Worm (Caenorhabditis elegans): ENCODE data around the gene popl-5.

Gene popl-5

DNA sequence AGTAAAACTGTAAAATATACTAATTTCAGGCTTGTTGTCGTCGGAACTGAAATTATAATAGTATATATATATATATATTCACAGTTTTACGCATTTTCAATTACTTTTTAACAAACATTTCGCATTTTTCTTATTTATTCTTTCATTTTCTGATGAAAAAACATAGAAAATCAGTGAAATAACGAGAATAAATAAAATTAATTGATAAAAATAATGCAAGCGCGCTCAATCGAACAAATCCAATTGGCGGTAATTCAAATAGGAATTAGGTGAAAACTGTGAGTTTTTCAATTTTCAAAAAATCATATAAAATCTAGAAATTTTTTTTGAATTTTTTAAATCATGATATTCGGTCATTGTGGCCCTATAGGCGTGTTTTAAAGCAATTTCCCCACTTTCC lies 23.0 kb upstream of the popl-5 start:
- TF ChIP-seq him-1 (tag; optimal IDR thresholded peaks at IDR 0.05) (no peak), mcd-1 (GFP tag; IDR thresholded peaks at IDR 0.05) (no peak), ztf-28 (GFP tag; IDR thresholded peaks at IDR 0.05) (no peak), lin-26 (GFP tag; IDR thresholded peaks at IDR 0.05) (no peak), nhr-179 (tag; optimal IDR thresholded peaks at IDR 0.05) (no peak), pha-4 (tag; optimal IDR thresholded peaks at IDR 0.05) (no peak), mes-4 (tag; optimal IDR thresholded peaks at IDR 0.05) (no peak), F22D6.2 (tag; optimal IDR thresholded peaks at IDR 0.05) (no peak), ztf-6 (GFP tag; IDR thresholded peaks at IDR 0.05) (no peak), hmg-1.2 (GFP tag; IDR thresholded peaks at IDR 0.05) (no peak), F39B2.1 (GFP tag; IDR thresholded peaks at IDR 0.05) (no peak), sea-2 (GFP tag; IDR thresholded peaks at IDR 0.05) (no peak), ceh-40 (GFP tag; IDR thresholded peaks at IDR 0.05) (no peak), aptf-2 (GFP tag; conservative IDR thresholded peaks at IDR 0.05) (no peak), ztf-18 (tag; optimal IDR thresholded peaks at IDR 0.05) (no peak), repo-1 (tag; optimal IDR thresholded peaks at IDR 0.05) (no peak), nfyb-1 (GFP tag; IDR thresholded peaks at IDR 0.05) (no peak), ccch-3 (GFP tag; optimal IDR thresholded peaks at IDR 0.05) (no peak)

DNA sequence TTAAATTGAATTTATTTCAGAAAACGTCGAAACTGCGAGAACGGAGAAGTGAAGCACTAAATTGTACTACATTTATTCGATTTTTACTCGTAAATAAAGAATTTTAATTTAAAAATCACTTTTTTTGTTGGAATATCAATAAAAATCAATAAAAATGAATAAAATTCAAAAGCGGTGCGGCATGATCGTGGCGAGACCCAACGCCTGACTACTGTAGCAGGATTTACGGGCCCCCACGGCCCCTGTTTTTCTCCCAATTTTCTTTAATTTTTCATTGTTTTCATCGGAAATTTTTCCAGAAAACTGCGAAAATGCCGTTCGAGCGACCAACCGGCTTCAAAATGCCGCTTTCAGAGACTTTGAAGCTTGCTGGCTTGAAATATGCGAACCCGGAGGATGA lies 21.7 kb upstream of the popl-5 start, which contains the start of gene Y66D12A.19:
Gene Y66D12A.19, plus strand, starts transcription at position 266 of the 400 bp plus-strand sequence.
- TF ChIP-seq mxl-1 (tag; optimal IDR thresholded peaks at IDR 0.05) (no peak), mel-28 (tag; optimal IDR thresholded peaks at IDR 0.05; ENCODE audit: borderline replicate concordance) (no peak), lin-26 (GFP tag; IDR thresholded peaks at IDR 0.05) (no peak), lin-54 (GFP tag; optimal IDR thresholded peaks at IDR 0.05) (peak; percentile 7), athp-1 (tag; optimal IDR thresholded peaks at IDR 0.05) (no peak), attf-6 (GFP tag; IDR thresholded peaks at IDR 0.05) (no peak), rpc-1 (optimal IDR thresholded peaks at IDR 0.05) (no peak), rpc-1 (tag; optimal IDR thresholded peaks at IDR 0.05) (no peak), aptf-3 (GFP tag; IDR thresholded peaks at IDR 0.05) (no peak), B0019.2 (GFP tag; conservative IDR thresholded peaks at IDR 0.05) (no peak), ztf-6 (GFP tag; IDR thresholded peaks at IDR 0.05) (no peak), mcd-1 (GFP tag; IDR thresholded peaks at IDR 0.05) (no peak), ekl-4 (GFP tag; IDR thresholded peaks at IDR 0.05) (no peak), madf-6 (GFP tag; IDR thresholded peaks at IDR 0.05) (peak; percentile 21; the same call in 1 of the 2 replicates), aptf-2 (GFP tag; conservative IDR thresholded peaks at IDR 0.05) (no peak), xnd-1 (tag; optimal IDR thresholded peaks at IDR 0.05) (no peak), Y53F4B.3 (GFP tag; IDR thresholded peaks at IDR 0.05) (no peak), gei-17 (GFP tag; optimal IDR thresholded peaks at IDR 0.05) (no peak), F33H1.4 (GFP tag; IDR thresholded peaks at IDR 0.05) (peak; percentile 77), Y53G8AR.9 (GFP tag; conservative IDR thresholded peaks at IDR 0.05) (no peak), D2030.7 (GFP tag; IDR thresholded peaks at IDR 0.05) (peak; percentile 26; the same call in 1 of the 2 replicates), ztf-26 (tag; optimal IDR thresholded peaks at IDR 0.05) (no peak), Y79H2A.3 (GFP tag; conservative IDR thresholded peaks at IDR 0.05) (no peak), lsl-1 (GFP tag; optimal IDR thresholded peaks at IDR 0.05) (peak; percentile 73), Y67H2A.10 (GFP tag; conservative IDR thresholded peaks at IDR 0.05) (no peak)

- TF ChIP-seq F52B5.7 (tag; optimal IDR thresholded peaks at IDR 0.05) (no peak), sea-2 (GFP tag; IDR thresholded peaks at IDR 0.05) (0 out of 2 replicates have a peak, but pooled peaks have one; percentile 6)
Observed at ce11 chrIII:11505621-11506020, 18.5 kb upstream of the popl-5 start.

Measured in whole organism, young adult.